Worm (Caenorhabditis elegans) whole organism, L1 larva: ENCODE measurements around the gene ccm-3.

Experiments
- C04F5.9 ChIP-seq: sonication (generic microtip); optimal IDR thresholded peaks from 2 replicates; lab custom pipeline; 2016; ENCODE audit warnings: missing genetic modification characterization, missing compliant biosample characterization
- C16A3.4 ChIP-seq: fragments of 150-350 bp; optimal IDR thresholded peaks from 2 replicates; lab custom pipeline; 2014; ENCODE audit warnings: missing biosample characterization, missing genetic modification characterization
- F16B12.6 ChIP-seq: fragments of 150-350 bp; optimal IDR thresholded peaks from 2 replicates; lab custom pipeline; 2014; ENCODE audit warnings: missing biosample characterization, missing genetic modification characterization
- Y116A8C.19 ChIP-seq: sonication (generic microtip); optimal IDR thresholded peaks from 2 replicates; lab custom pipeline; 2016; ENCODE audit warnings: missing compliant biosample characterization, missing genetic modification characterization, borderline replicate concordance
- aly-2 ChIP-seq: fragments of 150-350 bp; optimal IDR thresholded peaks from 2 replicates; lab custom pipeline; 2014; ENCODE audit warnings: missing biosample characterization, missing genetic modification characterization
- ama-1 ChIP-seq: fragments of 150-350 bp; optimal IDR thresholded peaks from 2 replicates; lab custom pipeline; 2014
- blmp-1 ChIP-seq: fragments of 150-350 bp; optimal IDR thresholded peaks from 2 replicates; lab custom pipeline; 2014; ENCODE audit warnings: missing biosample characterization, missing genetic modification characterization
- ceh-63 ChIP-seq: fragments of 200-800 bp; sonication (Bioruptor generic); optimal IDR thresholded peaks from 2 replicates; lab custom pipeline; 2018; ENCODE audit warnings: mild to moderate bottlenecking, missing genetic modification characterization, missing compliant biosample characterization
- ceh-82 ChIP-seq, 3 experiments: fragments of 150-350 bp in 1 of 3; sonication (generic microtip) in 2 of 3; optimal IDR thresholded peaks; 2 replicates each; lab custom pipeline; 2014 to 2017; ENCODE audit warnings: missing biosample characterization in 3 of 3, missing genetic modification characterization in 3 of 3
- ceh-88 ChIP-seq: fragments of 200-800 bp; sonication (Bioruptor generic); IDR thresholded peaks from 2 replicates; pipeline ENCODE4 v1.3.6; 2022; ENCODE audit warnings: missing genetic modification characterization, missing compliant biosample characterization
- dpl-1 ChIP-seq, 3 experiments: fragments of 150-350 bp in 2 of 3; sonication (generic microtip) in 1 of 3; optimal IDR thresholded peaks; 2 replicates each; lab custom pipeline; 2014 to 2017; ENCODE audit warnings: missing biosample characterization in 3 of 3, missing genetic modification characterization in 3 of 3, missing genetic modification reagents in 3 of 3
- efl-1 ChIP-seq, 4 experiments: fragments of 150-350 bp; optimal IDR thresholded peaks in 3 of 4; peaks in 1 of 4; 1 replicate in 1 of 4; 2 replicates in 3 of 4; lab custom pipeline; 2014; ENCODE audit warnings: missing biosample characterization in 2 of 4, missing genetic modification characterization in 2 of 4, missing genetic modification reagents in 2 of 4
- egl-13 ChIP-seq: sonication (generic microtip); optimal IDR thresholded peaks from 2 replicates; lab custom pipeline; 2016; ENCODE audit warnings: missing genotype, missing genetic modification reagents, missing genetic modification characterization, missing compliant biosample characterization
- egl-27 ChIP-seq, 2 experiments: fragments of 150-350 bp in 1 of 2; sonication (generic microtip); optimal IDR thresholded peaks; 3 replicates each; lab custom pipeline; 2017 to 2018; ENCODE audit warnings: missing biosample characterization in 2 of 2, missing genetic modification characterization in 2 of 2, missing genetic modification reagents in 2 of 2
- elt-2 ChIP-seq: sonication (generic microtip); optimal IDR thresholded peaks from 2 replicates; lab custom pipeline; 2016; ENCODE audit warnings: missing genetic modification characterization, mild to moderate bottlenecking, inconsistent platforms, missing compliant biosample characterization, missing genetic modification reagents
- ets-5 ChIP-seq: fragments of 200-800 bp; sonication (Bioruptor generic); IDR thresholded peaks from 2 replicates; pipeline ENCODE4 v1.3.6; 2022; ENCODE audit warnings: missing genetic modification characterization, missing compliant biosample characterization
- fkh-8 ChIP-seq: sonication (generic microtip); optimal IDR thresholded peaks from 2 replicates; lab custom pipeline; 2016; ENCODE audit warnings: mild to moderate bottlenecking, missing genetic modification characterization, missing compliant biosample characterization
- fos-1 ChIP-seq: fragments of 150-350 bp; optimal IDR thresholded peaks from 2 replicates; lab custom pipeline; 2014; ENCODE audit warnings: missing biosample characterization, missing genetic modification characterization
- grh-1 ChIP-seq: fragments of 200-800 bp; sonication (Bioruptor generic); IDR thresholded peaks from 2 replicates; pipeline ENCODE4 v1.3.6; 2022; ENCODE audit warnings: missing genetic modification reagents, missing genetic modification characterization, missing compliant biosample characterization
- hlh-17 ChIP-seq: fragments of 200-800 bp; sonication (Bioruptor generic); optimal IDR thresholded peaks from 2 replicates; lab custom pipeline; 2018; ENCODE audit warnings: missing genetic modification characterization, mild to moderate bottlenecking, missing compliant biosample characterization, moderate library complexity, borderline replicate concordance
- irx-1 ChIP-seq: sonication (generic microtip); optimal IDR thresholded peaks from 2 replicates; lab custom pipeline; 2016; ENCODE audit warnings: missing genetic modification characterization, missing compliant biosample characterization
- isw-1 ChIP-seq: fragments of 200-800 bp; sonication (Bioruptor generic); IDR thresholded peaks from 2 replicates; pipeline ENCODE4 v1.3.6; 2022; ENCODE audit warnings: missing genetic modification characterization, missing compliant biosample characterization
- lin-13 ChIP-seq: fragments of 150-350 bp; optimal IDR thresholded peaks from 2 replicates; lab custom pipeline; 2014; ENCODE audit warnings: missing biosample characterization, missing genetic modification reagents, missing genetic modification characterization
- lin-14 ChIP-seq: fragments of 200-800 bp; sonication (Bioruptor generic); optimal IDR thresholded peaks from 2 replicates; lab custom pipeline; 2018; ENCODE audit warnings: mild to moderate bottlenecking, missing genetic modification characterization, moderate library complexity, missing compliant biosample characterization
- lin-35 ChIP-seq, 2 experiments: fragments of 150-350 bp; optimal IDR thresholded peaks; 2 replicates each; lab custom pipeline; 2014; ENCODE audit warnings: missing biosample characterization in 2 of 2, missing genetic modification characterization in 2 of 2, missing genetic modification reagents in 2 of 2
- lin-39 ChIP-seq: fragments of 150-350 bp; optimal IDR thresholded peaks from 2 replicates; lab custom pipeline; 2014; ENCODE audit warnings: missing biosample characterization, missing genetic modification reagents, missing genetic modification characterization
- lir-3 ChIP-seq: sonication (generic microtip); optimal IDR thresholded peaks from 2 replicates; lab custom pipeline; 2016; ENCODE audit warnings: mild to moderate bottlenecking, missing genetic modification characterization, moderate library complexity, missing compliant biosample characterization; ENCODE audit not compliant: poor library complexity
- lsy-2 ChIP-seq, 2 experiments: fragments of 150-350 bp; optimal IDR thresholded peaks; 2 replicates each; lab custom pipeline; 2014; ENCODE audit warnings: missing biosample characterization in 2 of 2, missing genetic modification characterization in 2 of 2
- mdl-1 ChIP-seq, 2 experiments: fragments of 150-350 bp; optimal IDR thresholded peaks; 2 replicates each; lab custom pipeline; 2014 to 2017; ENCODE audit warnings: missing biosample characterization in 2 of 2, missing genetic modification characterization in 2 of 2, inconsistent platforms in 1 of 2
- mef-2 ChIP-seq: fragments of 150-350 bp; optimal IDR thresholded peaks from 2 replicates; lab custom pipeline; 2014; ENCODE audit warnings: missing biosample characterization, missing genetic modification characterization
- mep-1 ChIP-seq: fragments of 150-350 bp; optimal IDR thresholded peaks from 2 replicates; lab custom pipeline; 2014; ENCODE audit warnings: missing biosample characterization, missing genetic modification characterization
- nhr-11 ChIP-seq: fragments of 150-350 bp; optimal IDR thresholded peaks from 2 replicates; lab custom pipeline; 2014; ENCODE audit warnings: missing biosample characterization, missing genetic modification characterization
- nhr-12 ChIP-seq: sonication (generic microtip); optimal IDR thresholded peaks from 2 replicates; lab custom pipeline; 2017; ENCODE audit warnings: missing biosample characterization, missing genetic modification characterization
- nhr-20 ChIP-seq: sonication (generic microtip); optimal IDR thresholded peaks from 2 replicates; lab custom pipeline; 2016; ENCODE audit warnings: mild to moderate bottlenecking, missing genetic modification characterization, missing compliant biosample characterization
- nhr-237 ChIP-seq: fragments of 150-350 bp; optimal IDR thresholded peaks from 2 replicates; lab custom pipeline; 2014; ENCODE audit warnings: missing biosample characterization, missing genetic modification characterization
- nhr-71 ChIP-seq: sonication (generic microtip); optimal IDR thresholded peaks from 2 replicates; lab custom pipeline; 2016; ENCODE audit warnings: mild to moderate bottlenecking, missing genetic modification characterization, moderate library complexity, missing compliant biosample characterization
- nhr-76 ChIP-seq: sonication (generic microtip); optimal IDR thresholded peaks from 2 replicates; lab custom pipeline; 2017; ENCODE audit warnings: missing biosample characterization, missing genetic modification characterization
- nhr-77 ChIP-seq: fragments of 150-350 bp; optimal IDR thresholded peaks from 2 replicates; lab custom pipeline; 2014; ENCODE audit warnings: missing biosample characterization, missing genetic modification characterization
- nhr-85 ChIP-seq: sonication (generic microtip); peaks from one replicate; lab custom pipeline; 2016; ENCODE audit warnings: missing genetic modification characterization, inconsistent platforms, missing compliant biosample characterization
- pax-3 ChIP-seq: fragments of 200-800 bp; sonication (Bioruptor generic); optimal IDR thresholded peaks from 2 replicates; lab custom pipeline; 2018; ENCODE audit warnings: mild to moderate bottlenecking, missing genetic modification characterization, moderate library complexity, missing compliant biosample characterization
- rnt-1 ChIP-seq: sonication (generic microtip); optimal IDR thresholded peaks from 2 replicates; lab custom pipeline; 2016; ENCODE audit warnings: mild to moderate bottlenecking, missing genetic modification characterization, moderate library complexity, missing compliant biosample characterization
- skn-1 ChIP-seq: fragments of 150-350 bp; optimal IDR thresholded peaks from 2 replicates; lab custom pipeline; 2014; ENCODE audit warnings: missing biosample characterization, missing genetic modification characterization
- snpc-4 ChIP-seq: fragments of 150-350 bp; optimal IDR thresholded peaks from 2 replicates; lab custom pipeline; 2014; ENCODE audit warnings: missing biosample characterization, missing genetic modification characterization
- snu-23 ChIP-seq: sonication (generic microtip); optimal IDR thresholded peaks from 2 replicates; lab custom pipeline; 2016; ENCODE audit warnings: missing genetic modification characterization, missing compliant biosample characterization
- sptf-1 ChIP-seq: fragments of 150-350 bp; optimal IDR thresholded peaks from 2 replicates; lab custom pipeline; 2014; ENCODE audit warnings: missing biosample characterization, missing genetic modification characterization
- swsn-7 ChIP-seq: sonication (generic microtip); optimal IDR thresholded peaks from 2 replicates; lab custom pipeline; 2016; ENCODE audit warnings: missing genetic modification characterization, missing compliant biosample characterization
- tbx-2 ChIP-seq: sonication (generic microtip); optimal IDR thresholded peaks from 2 replicates; lab custom pipeline; 2016; ENCODE audit warnings: missing genetic modification characterization, missing compliant biosample characterization
- tlp-1 ChIP-seq: fragments of 150-350 bp; optimal IDR thresholded peaks from 2 replicates; lab custom pipeline; 2014; ENCODE audit warnings: missing biosample characterization, missing genetic modification characterization
- zip-4 ChIP-seq: fragments of 200-800 bp; sonication (Bioruptor generic); optimal IDR thresholded peaks from 2 replicates; lab custom pipeline; 2018; ENCODE audit warnings: mild to moderate bottlenecking, missing genetic modification characterization, moderate library complexity, missing compliant biosample characterization
- ztf-4 ChIP-seq: fragments of 150-350 bp; optimal IDR thresholded peaks from 2 replicates; lab custom pipeline; 2014; ENCODE audit warnings: missing biosample characterization, missing genetic modification characterization

ccm-3 gene

DNA sequence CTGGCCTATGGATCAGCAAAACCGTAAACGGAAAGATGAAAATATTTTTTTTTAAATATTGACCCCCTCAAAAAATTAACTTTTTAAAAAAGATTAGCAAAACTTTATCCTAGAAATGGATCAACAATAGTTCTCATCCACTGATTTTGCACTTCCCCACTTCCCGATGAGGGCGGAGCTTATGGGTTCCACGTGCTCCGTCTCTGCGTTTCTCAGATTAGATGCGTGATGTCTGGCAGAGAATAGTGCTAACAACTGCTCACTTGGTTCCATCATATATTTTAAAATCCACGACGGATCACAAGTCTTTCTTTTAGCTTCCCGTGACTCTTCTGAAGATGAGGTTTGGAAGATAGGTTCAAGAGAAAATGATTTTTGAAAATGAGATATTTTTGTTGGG lies 48.7 kb downstream of the ccm-3 start (continued):
- no peak for TF ChIP-seq tlp-1
- TF ChIP-seq swsn-7 (tag; lab: Kevin White, UChicago), result no peak
- no peak for TF ChIP-seq snu-23
- peak; percentile 37 for TF ChIP-seq nhr-71 (tag; lab: Kevin White, UChicago)
- no peak for TF ChIP-seq elt-2 (tag; lab: Kevin White, UChicago)
- no peak for TF ChIP-seq egl-27 (tag; optimal IDR thresholded peaks at IDR 0.05; lab: Kevin White, UChicago)
- no peak for TF ChIP-seq nhr-20 (tag; lab: Kevin White, UChicago)
- peak in 1 of 2 experiments; percentile 87 for TF ChIP-seq mdl-1 (tag; optimal IDR thresholded peaks at IDR 0.05; lab: Kevin White, UChicago)
- no peak for TF ChIP-seq nhr-76
- TF ChIP-seq fkh-8 (tag; lab: Kevin White, UChicago), result no peak
- TF ChIP-seq ceh-63, result no peak
- no peak for TF ChIP-seq Y116A8C.19 (tag; lab: Kevin White, UChicago)
- TF ChIP-seq skn-1 (tag; lab: Kevin White, UChicago), result no peak
- peak; percentile 1 for TF ChIP-seq nhr-11 (tag; lab: Kevin White, UChicago)
- peak; percentile 61 for TF ChIP-seq lin-14 (GFP tag; lab: Kevin White, UChicago)
- no peak for TF ChIP-seq ets-5 (GFP tag; lab: Robert Waterston, UW)
- TF ChIP-seq lin-39, result no peak
- peak; percentile 18 for TF ChIP-seq mep-1 (tag; lab: Kevin White, UChicago)
- no peak for TF ChIP-seq grh-1 (GFP tag; lab: Robert Waterston, UW)
- TF ChIP-seq isw-1 (GFP tag; lab: Robert Waterston, UW), result no peak
- no peak for TF ChIP-seq ceh-82 (tag; optimal IDR thresholded peaks at IDR 0.05; lab: Kevin White, UChicago)
- TF ChIP-seq lir-3 (tag; lab: Kevin White, UChicago), result peak; percentile 45
- TF ChIP-seq hlh-17 (GFP tag; lab: Kevin White, UChicago), result no peak
- no peak for TF ChIP-seq egl-13 (tag; lab: Kevin White, UChicago)
- no peak for TF ChIP-seq aly-2
- peak; percentile 41 to 43 for TF ChIP-seq lsy-2 (tag; optimal IDR thresholded peaks at IDR 0.05; lab: Kevin White, UChicago)
- TF ChIP-seq C16A3.4, result no peak
- no peak for TF ChIP-seq snpc-4 (tag; lab: Kevin White, UChicago)
- no peak for TF ChIP-seq mef-2 (tag; lab: Kevin White, UChicago)
- no peak for TF ChIP-seq zip-4
- TF ChIP-seq lin-13 (GFP tag; lab: Kevin White, UChicago), result no peak
- no peak for TF ChIP-seq sptf-1 (tag; lab: Kevin White, UChicago)
- TF ChIP-seq, all 84 proteins: peak for 13

DNA sequence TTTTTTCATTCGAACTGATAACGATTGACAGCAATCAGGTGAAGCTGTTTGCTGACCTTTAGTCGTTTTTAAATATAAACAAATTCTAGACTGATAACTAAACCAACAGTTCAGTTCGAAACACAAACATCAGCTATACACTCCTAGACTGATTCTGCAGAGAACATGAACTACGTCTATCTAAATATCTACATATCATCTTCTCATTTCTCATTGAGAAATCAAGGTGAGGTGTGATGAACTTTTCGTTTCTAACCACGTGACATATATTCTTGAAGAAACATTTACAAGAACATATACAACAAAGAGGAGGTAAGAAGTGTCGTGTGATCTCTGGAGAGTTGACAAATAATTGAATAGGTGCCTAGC lies 49.9 kb downstream of the ccm-3 start:
- peak; percentile 15 for TF ChIP-seq pax-3
- peak; percentile 23 to 29 (median 28) for TF ChIP-seq dpl-1 (GFP tag; optimal IDR thresholded peaks at IDR 0.05; lab: Kevin White, UChicago)
- TF ChIP-seq C04F5.9 (tag; lab: Kevin White, UChicago), result no peak
- peak; percentile 79 for TF ChIP-seq lin-14 (GFP tag; lab: Kevin White, UChicago)
- TF ChIP-seq nhr-71 (tag; lab: Kevin White, UChicago), result peak; percentile 92
- TF ChIP-seq ztf-4 (tag; lab: Kevin White, UChicago), result peak; percentile 21
- no peak for TF ChIP-seq nhr-77 (tag; lab: Kevin White, UChicago)
- peak; percentile 53 for TF ChIP-seq irx-1 (tag; lab: Kevin White, UChicago)
- TF ChIP-seq grh-1 (GFP tag; lab: Robert Waterston, UW), result 0 out of 2 replicates have a peak, but pooled peaks have one; percentile 28
- TF ChIP-seq nhr-237 (tag; lab: Kevin White, UChicago), result no peak
- peak; percentile 13 for TF ChIP-seq rnt-1 (tag; lab: Kevin White, UChicago)
- peak; percentile 97 for TF ChIP-seq nhr-85 (tag; lab: Kevin White, UChicago)
- TF ChIP-seq ets-5 (GFP tag; lab: Robert Waterston, UW), result no peak
- peak; percentile 26 for TF ChIP-seq snpc-4 (tag; lab: Kevin White, UChicago)
- peak; percentile 30 to 77 for TF ChIP-seq lin-35 (GFP tag; optimal IDR thresholded peaks at IDR 0.05; lab: Kevin White, UChicago)
- peak; percentile 15 for TF ChIP-seq fos-1
- TF ChIP-seq skn-1 (tag; lab: Kevin White, UChicago), result peak; percentile 73
- TF ChIP-seq swsn-7 (tag; lab: Kevin White, UChicago), result peak; percentile 37
- no peak for TF ChIP-seq ceh-63
- peak; percentile 8 for TF ChIP-seq fkh-8 (tag; lab: Kevin White, UChicago)
- TF ChIP-seq ceh-88 (GFP tag; lab: Robert Waterston, UW), result no peak
- peak; percentile 79 for TF ChIP-seq blmp-1
- peak; percentile 41 to 67 for TF ChIP-seq lsy-2 (tag; optimal IDR thresholded peaks at IDR 0.05; lab: Kevin White, UChicago)
- TF ChIP-seq mdl-1 (tag; optimal IDR thresholded peaks at IDR 0.05; lab: Kevin White, UChicago), result peak in 1 of 2 experiments; percentile 47
- TF ChIP-seq tbx-2 (tag; lab: Kevin White, UChicago), result peak; percentile 52
- TF ChIP-seq nhr-12 (tag; lab: Kevin White, UChicago), result no peak
- peak; percentile 67 for TF ChIP-seq ama-1 (lab: Kevin White, UChicago)
- peak; percentile 45 for TF ChIP-seq lir-3 (tag; lab: Kevin White, UChicago)
- TF ChIP-seq elt-2 (tag; lab: Kevin White, UChicago), result peak; percentile 22
- TF ChIP-seq efl-1 (optimal IDR thresholded peaks at IDR 0.05; lab: Kevin White, UChicago), result peak in 1 of 2 experiments; percentile 26
- TF ChIP-seq efl-1 (GFP tag; optimal IDR thresholded peaks at IDR 0.05 in 1 of 2; lab: Kevin White, UChicago), result peak in 1 of 2 experiments; percentile 31
- TF ChIP-seq lin-13 (GFP tag; lab: Kevin White, UChicago), result peak; percentile 11
- peak; percentile 51 for TF ChIP-seq C16A3.4
- TF ChIP-seq F16B12.6 (tag; lab: Kevin White, UChicago), result no peak
